Fruit fly (Drosophila melanogaster): ENCODE data around the gene CG17219.
A peak's percentile ranks its signal among the peaks of the same experiment; 100 is the strongest.

The CG17219 gene

dm6 chr2L:2999113-2999512, 29.9 kb upstream of the CG17219 start, which contains the start of gene Ccdc85 (continued):
- TF ChIP-seq CG6765 (GFP tag; optimal IDR thresholded peaks at IDR 0.05) (no peak), CG11247 (GFP tag; IDR thresholded peaks at IDR 0.05) (no peak), mld (GFP tag; IDR thresholded peaks at IDR 0.05; ENCODE audit: partially characterized antibody) (peak; percentile 98), CG9932 (GFP tag; IDR thresholded peaks at IDR 0.05) (peak; percentile 6; the same call in 1 of the 2 replicates), CG7928 (GFP tag; optimal IDR thresholded peaks at IDR 0.05) (no peak), CG12942 (GFP tag; optimal IDR thresholded peaks at IDR 0.05) (no peak), pzg (GFP tag; optimal IDR thresholded peaks at IDR 0.05) (peak; percentile 80), D (optimal IDR thresholded peaks at IDR 0.05) (no peak), D (GFP tag; optimal IDR thresholded peaks at IDR 0.05) (no peak), CG3407 (GFP tag; optimal IDR thresholded peaks at IDR 0.05) (no peak), ro (GFP tag; IDR thresholded peaks at IDR 0.05) (no peak), Tbp (GFP tag; optimal IDR thresholded peaks at IDR 0.05) (no peak), Sox102F (GFP tag; optimal IDR thresholded peaks at IDR 0.05) (no peak), fd96Cb (tag; optimal IDR thresholded peaks at IDR 0.05) (no peak), CG2199 (GFP tag; IDR thresholded peaks at IDR 0.05) (0 out of 3 replicates have a peak, but pooled peaks have one; percentile 10), kah (GFP tag; optimal IDR thresholded peaks at IDR 0.05) (no peak), nerfin-1 (tag; optimal IDR thresholded peaks at IDR 0.05) (no peak), CG4328 (GFP tag; optimal IDR thresholded peaks at IDR 0.05) (no peak), CG8478 (optimal IDR thresholded peaks at IDR 0.05) (no peak), toy (GFP tag; IDR thresholded peaks at IDR 0.05) (no peak), CG1647 (GFP tag; optimal IDR thresholded peaks at IDR 0.05) (no peak), pros (GFP tag; optimal IDR thresholded peaks at IDR 0.05) (no peak), repo (GFP tag; optimal IDR thresholded peaks at IDR 0.05) (no peak), CG12659 (GFP tag; optimal IDR thresholded peaks at IDR 0.05) (peak; percentile 51), CG1832 (GFP tag; optimal IDR thresholded peaks at IDR 0.05) (no peak), CG34224 (GFP tag; IDR thresholded peaks at IDR 0.05; ENCODE audit: partially characterized antibody) (peak; percentile 97), CG9817 (tag; optimal IDR thresholded peaks at IDR 0.05) (no peak), CG18262 (tag; optimal IDR thresholded peaks at IDR 0.05) (peak; percentile 7), otp (GFP tag; IDR thresholded peaks at IDR 0.05) (no peak), Spps (tag; optimal IDR thresholded peaks at IDR 0.05) (no peak), Dll (GFP tag; IDR thresholded peaks at IDR 0.05; ENCODE audit: partially characterized antibody) (peak; percentile 93), bsh (GFP tag; optimal IDR thresholded peaks at IDR 0.05) (no peak), Opbp (GFP tag; IDR thresholded peaks at IDR 0.05; ENCODE audit: partially characterized antibody) (peak; percentile 96), sc (optimal IDR thresholded peaks at IDR 0.05) (no peak), sc (GFP tag; optimal IDR thresholded peaks at IDR 0.05) (no peak), CG17385 (GFP tag; optimal IDR thresholded peaks at IDR 0.05) (peak; percentile 43), CG17361 (GFP tag; IDR thresholded peaks at IDR 0.05) (no peak; the same call in 2 of the 3 replicates), CG7786 (GFP tag; optimal IDR thresholded peaks at IDR 0.05) (no peak), lov (optimal IDR thresholded peaks at IDR 0.05) (no peak), lov (GFP tag; IDR thresholded peaks at IDR 0.05) (0 out of 3 replicates have a peak, but pooled peaks have one; percentile 26), mirr (GFP tag; optimal IDR thresholded peaks at IDR 0.05) (no peak), CG13296 (GFP tag; optimal IDR thresholded peaks at IDR 0.05) (peak; percentile 2), CG17612 (GFP tag; IDR thresholded peaks at IDR 0.05) (no peak), Awh (GFP tag; IDR thresholded peaks at IDR 0.05) (no peak), unc-4 (GFP tag; IDR thresholded peaks at IDR 0.05; ENCODE audit: partially characterized antibody) (peak; percentile 90), Dp (GFP tag; optimal IDR thresholded peaks at IDR 0.05) (peak; percentile 67), tx (GFP tag; optimal IDR thresholded peaks at IDR 0.05) (no peak), CG14710 (tag; optimal IDR thresholded peaks at IDR 0.05) (peak; percentile 41), lilli (GFP tag; optimal IDR thresholded peaks at IDR 0.05) (peak; percentile 22), Jarid2 (GFP tag; optimal IDR thresholded peaks at IDR 0.05) (peak; percentile 94), pb (GFP tag; optimal IDR thresholded peaks at IDR 0.05) (no peak), Chrac-16 (GFP tag; optimal IDR thresholded peaks at IDR 0.05) (no peak)

All from whole organism, embryonic.